Worm (Caenorhabditis elegans): ENCODE results near the gene metl-2.

- no peak for TF ChIP-seq flt-1 (GFP tag; IDR thresholded peaks at IDR 0.05)
- TF ChIP-seq ref-1 (GFP tag; conservative IDR thresholded peaks at IDR 0.05): no peak
These were observed 31.4 kb upstream of the metl-2 start for ce11 chrII:14938319-14938718.

Measured in whole organism, midembryonic.